Worm (Caenorhabditis elegans) whole organism, midembryonic: ENCODE results near the gene Y62E10A.24.

ENCODE experiments used
- T22C8.4 ChIP-seq: fragments of 200-800 bp; sonication (Bioruptor generic); IDR thresholded peaks from 2 replicates; pipeline ENCODE4 v1.3.6; 2022; ENCODE audit warnings: missing genetic modification characterization, missing compliant biosample characterization
- cog-1 ChIP-seq: sonication (generic microtip); optimal IDR thresholded peaks from 2 replicates; lab custom pipeline; 2016; ENCODE audit warnings: missing genetic modification characterization, missing compliant biosample characterization
- flt-1 ChIP-seq: fragments of 200-800 bp; sonication (Bioruptor generic); IDR thresholded peaks from 2 replicates; pipeline ENCODE4 v1.3.6; 2022; ENCODE audit warnings: missing genetic modification characterization, missing compliant biosample characterization
- klf-2 ChIP-seq: fragments of 200-800 bp; sonication (Bioruptor generic); conservative IDR thresholded peaks from 2 replicates; pipeline ENCODE4 v1.3.6; 2022; ENCODE audit warnings: missing genetic modification reagents, missing genetic modification characterization, missing compliant biosample characterization
- med-1 ChIP-seq: sonication (generic microtip); optimal IDR thresholded peaks from 2 replicates; lab custom pipeline; 2017; ENCODE audit warnings: missing genetic modification characterization, mild to moderate bottlenecking, missing compliant biosample characterization, antibody characterized with exemption, missing genetic modification reagents; ENCODE audit not compliant: insufficient read depth
- ref-1 ChIP-seq: fragments of 200-800 bp; sonication (Bioruptor generic); conservative IDR thresholded peaks from 2 replicates; pipeline ENCODE4 v1.3.6; 2022; ENCODE audit warnings: missing genetic modification reagents, missing genetic modification characterization, missing compliant biosample characterization
- tab-1 ChIP-seq: fragments of 200-800 bp; sonication (Bioruptor generic); IDR thresholded peaks from 2 replicates; pipeline ENCODE4 v1.3.6; 2022; ENCODE audit warnings: missing genetic modification characterization, missing compliant biosample characterization
- ztf-23 ChIP-seq: fragments of 200-800 bp; sonication (Bioruptor generic); IDR thresholded peaks from 2 replicates; pipeline ENCODE4 v1.3.6; 2022; ENCODE audit warnings: missing genetic modification reagents, missing genetic modification characterization, missing compliant biosample characterization
- ztf-29 ChIP-seq: fragments of 200-800 bp; sonication (Bioruptor generic); IDR thresholded peaks from 2 replicates; pipeline ENCODE4 v1.3.6; 2022; ENCODE audit warnings: missing genetic modification reagents, missing genetic modification characterization, missing compliant biosample characterization

Gene Y62E10A.24

DNA sequence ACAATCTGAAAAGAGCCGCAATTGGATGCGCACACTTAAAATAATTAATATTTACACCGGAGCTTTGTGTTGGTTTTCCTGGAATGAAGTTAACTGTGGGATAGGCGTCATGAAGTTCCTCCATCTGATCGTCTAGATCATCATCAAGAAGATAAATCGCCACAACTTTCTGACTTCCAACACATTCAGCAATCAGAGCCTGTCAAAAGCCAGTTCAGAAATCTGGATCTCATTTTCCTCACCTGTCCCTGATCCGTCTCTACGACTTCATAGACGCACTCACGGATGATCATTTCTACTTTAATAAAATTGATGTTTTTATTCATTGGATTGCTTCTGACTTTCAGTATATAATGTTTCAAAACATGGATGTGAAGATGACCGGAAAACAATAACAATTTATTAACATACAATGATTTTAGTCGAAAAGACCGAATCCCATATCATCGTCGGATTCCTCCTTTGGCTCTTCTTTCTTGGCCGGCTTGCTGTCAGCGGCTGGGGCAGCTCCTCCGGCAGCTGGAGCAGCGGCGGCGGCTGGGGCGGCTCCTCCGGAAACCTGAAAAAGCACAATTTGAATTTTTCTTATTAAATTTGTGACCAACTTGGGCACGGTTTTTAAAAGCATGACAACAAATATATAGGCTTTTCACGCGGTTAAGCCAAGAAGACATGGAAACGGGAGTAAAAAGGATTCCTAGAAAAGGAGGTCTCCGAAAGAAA, 1.2 kb upstream of the Y62E10A.24 start, which contains the start of gene agt-1:
Gene agt-1, minus strand, starts transcription at position 293 of the 723 bp plus-strand sequence.
- no peak for TF ChIP-seq T22C8.4 (GFP tag; lab: Robert Waterston, UW)
- no peak for TF ChIP-seq ref-1 (GFP tag; lab: Robert Waterston, UW)
- TF ChIP-seq cog-1: no peak
- no peak for TF ChIP-seq tab-1 (GFP tag; lab: Robert Waterston, UW)
- TF ChIP-seq flt-1 (GFP tag; lab: Robert Waterston, UW): no peak
- no peak for TF ChIP-seq klf-2 (GFP tag; lab: Robert Waterston, UW)
- no peak for TF ChIP-seq ztf-23
- no peak for TF ChIP-seq med-1 (GFP tag; lab: Kevin White, UChicago)
- TF ChIP-seq ztf-29 (GFP tag; lab: Robert Waterston, UW): no peak

DNA sequence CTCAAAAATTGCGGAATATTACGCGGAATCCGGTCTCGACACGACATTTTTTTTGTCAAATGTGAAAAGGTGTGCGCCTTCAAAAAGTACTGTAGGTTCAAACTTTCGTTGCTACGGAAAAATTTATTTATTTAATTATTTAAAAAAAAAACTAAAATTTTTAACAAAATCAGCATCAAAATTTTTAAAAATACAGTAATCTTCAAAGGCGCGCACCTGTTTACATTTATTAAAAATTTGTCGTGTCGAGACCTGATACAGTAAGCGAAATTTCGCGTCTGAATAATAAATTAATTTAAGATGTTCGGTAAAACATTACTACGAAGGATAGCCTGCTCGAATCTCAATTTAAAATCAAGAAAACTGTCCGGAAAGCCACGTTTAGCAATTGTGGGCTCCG, 1.2 kb downstream of the Y62E10A.24 start, which contains the start of gene Y62E10A.6:
Gene Y62E10A.6, plus strand, starts transcription at position 301 of the 400 bp plus-strand sequence.
- TF ChIP-seq tab-1 (GFP tag; lab: Robert Waterston, UW): no peak
- no peak for TF ChIP-seq cog-1
- TF ChIP-seq ref-1 (GFP tag; lab: Robert Waterston, UW): no peak
- no peak for TF ChIP-seq klf-2 (GFP tag; lab: Robert Waterston, UW)

DNA sequence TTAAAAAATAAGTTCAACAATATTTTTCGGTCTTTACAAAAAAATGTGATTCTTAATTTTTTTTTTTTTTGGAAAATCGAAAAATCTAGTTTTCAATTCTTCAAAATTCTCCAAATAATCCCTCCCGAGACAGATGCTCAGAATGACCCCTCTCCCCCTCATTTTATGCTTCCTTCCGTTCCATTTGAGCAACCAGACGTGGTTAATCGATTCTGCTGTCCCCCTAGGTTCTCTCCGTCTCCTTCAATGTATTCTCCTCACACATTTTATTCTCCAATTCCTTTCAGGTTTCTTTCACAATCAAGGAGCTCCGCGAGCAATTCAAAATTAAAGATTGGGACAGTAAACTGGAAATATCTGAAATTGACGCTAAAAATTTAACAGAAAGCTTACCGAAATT, 4.4 kb downstream of the Y62E10A.24 start:
- TF ChIP-seq ztf-23: no peak
- TF ChIP-seq T22C8.4 (GFP tag; lab: Robert Waterston, UW): peak; percentile 55

DNA sequence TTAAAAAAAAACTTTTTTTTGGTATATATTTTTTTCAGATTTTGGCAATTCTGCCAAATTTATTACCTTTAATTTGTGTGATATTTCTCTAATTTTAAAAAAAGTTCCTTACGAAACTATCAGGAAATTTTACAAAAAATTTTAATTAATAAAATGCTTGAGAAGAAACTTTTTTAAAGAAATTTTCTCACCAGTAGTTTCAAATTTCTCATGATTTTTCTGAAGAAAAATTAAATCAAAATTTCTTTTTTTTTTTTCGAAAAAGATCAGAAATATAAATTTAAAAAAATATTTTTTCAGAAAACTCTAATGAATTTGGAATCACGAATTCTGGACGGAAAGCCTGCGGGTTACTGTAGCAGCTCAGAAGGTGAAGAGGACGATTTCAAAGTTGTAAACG, 7.2 kb downstream of the Y62E10A.24 start, which contains the start of gene mau-8:
Gene mau-8, plus strand, starts transcription at position 301 of the 400 bp plus-strand sequence.
- TF ChIP-seq ztf-29 (GFP tag; lab: Robert Waterston, UW) (no peak), ref-1 (GFP tag; lab: Robert Waterston, UW) (no peak), T22C8.4 (GFP tag; lab: Robert Waterston, UW) (no peak), klf-2 (GFP tag; lab: Robert Waterston, UW) (no peak), flt-1 (GFP tag; lab: Robert Waterston, UW) (no peak)

DNA sequence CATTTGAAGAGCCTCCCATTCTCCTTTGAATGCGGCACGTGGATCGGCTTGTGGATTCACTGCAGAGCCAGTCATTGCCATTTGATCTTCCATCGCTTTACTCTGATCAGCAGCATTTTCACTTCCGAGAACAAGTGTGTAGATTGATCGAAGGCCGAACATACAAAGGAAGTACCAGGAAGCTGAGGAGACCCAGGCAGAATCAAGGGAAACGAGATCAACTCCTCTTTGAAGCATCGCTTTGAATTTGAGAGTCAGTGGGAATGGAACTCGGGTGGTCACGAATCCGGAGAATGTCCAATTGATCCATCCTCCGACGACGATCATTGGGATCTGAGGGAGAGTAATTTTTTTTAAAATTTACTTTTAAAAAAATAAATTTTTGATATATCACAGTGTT, 10.0 kb downstream of the Y62E10A.24 start:
- TF ChIP-seq ztf-29 (GFP tag; lab: Robert Waterston, UW) (no peak), flt-1 (GFP tag; lab: Robert Waterston, UW) (no peak), T22C8.4 (GFP tag; lab: Robert Waterston, UW) (no peak), cog-1 (no peak), tab-1 (GFP tag; lab: Robert Waterston, UW) (no peak), klf-2 (GFP tag; lab: Robert Waterston, UW) (no peak), ref-1 (GFP tag; lab: Robert Waterston, UW) (no peak), med-1 (GFP tag; lab: Kevin White, UChicago) (no peak), ztf-23 (no peak)

DNA sequence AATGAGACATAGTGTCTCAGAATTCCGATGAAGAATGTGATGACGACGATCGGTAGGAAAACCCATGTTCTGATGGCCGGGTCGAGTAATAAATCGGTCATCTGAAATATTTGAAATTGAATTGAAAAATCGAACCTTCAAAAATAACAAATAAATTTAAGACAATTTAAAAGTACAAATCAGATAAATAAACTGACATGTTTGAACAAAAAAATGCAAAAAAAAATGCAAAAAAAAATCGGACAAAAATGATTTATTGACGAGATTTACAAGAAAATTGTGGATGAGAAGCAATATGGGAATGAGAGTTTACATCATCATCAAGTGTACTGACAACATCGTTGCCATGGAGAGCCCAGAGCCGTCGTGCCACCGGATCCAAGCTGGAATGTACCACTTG, 11.3 kb downstream of the Y62E10A.24 start, which contains the start of gene emc-3:
Gene emc-3, minus strand, starts transcription at position 101 of the 400 bp plus-strand sequence.
- no peak for TF ChIP-seq flt-1 (GFP tag; lab: Robert Waterston, UW)
- no peak for TF ChIP-seq klf-2 (GFP tag; lab: Robert Waterston, UW)
- TF ChIP-seq ztf-29 (GFP tag; lab: Robert Waterston, UW): no peak
- TF ChIP-seq cog-1: no peak
- TF ChIP-seq T22C8.4 (GFP tag; lab: Robert Waterston, UW): no peak
- TF ChIP-seq tab-1 (GFP tag; lab: Robert Waterston, UW): no peak
- no peak for TF ChIP-seq ref-1 (GFP tag; lab: Robert Waterston, UW)
- no peak for TF ChIP-seq med-1 (GFP tag; lab: Kevin White, UChicago)

DNA sequence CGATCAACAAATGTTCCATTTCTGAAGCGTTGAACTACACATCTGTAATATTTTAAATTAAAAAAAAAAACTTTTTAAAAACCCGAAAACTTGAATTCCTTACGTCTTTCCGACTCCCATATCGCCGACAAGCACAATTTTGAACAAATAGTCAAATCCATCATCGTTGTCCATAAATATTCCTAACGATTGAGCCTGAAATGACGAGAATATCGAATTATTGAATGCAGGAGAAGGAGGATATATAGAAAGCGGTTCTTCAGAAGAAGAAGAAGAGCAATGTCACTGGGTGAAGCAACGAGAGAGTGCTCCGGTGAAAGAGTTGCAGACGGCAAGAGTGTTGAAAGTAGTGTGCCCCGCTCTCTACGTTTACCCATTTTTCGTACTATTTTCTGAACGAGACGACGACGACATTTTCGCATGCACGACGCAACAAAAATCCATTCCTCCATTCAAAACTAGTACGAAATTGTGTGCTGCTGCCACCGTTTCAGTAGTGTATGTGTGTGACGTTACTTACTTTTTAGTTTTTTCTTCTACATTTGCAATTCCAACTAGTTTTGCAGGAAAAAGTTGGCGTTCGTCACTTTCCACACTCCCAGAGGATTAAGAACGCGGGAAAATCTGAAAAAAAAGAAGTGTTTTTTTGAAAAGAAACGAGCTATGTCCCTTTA, 13.4 kb downstream of the Y62E10A.24 start, which contains the start of gene rab-19:
Gene rab-19, minus strand, starts transcription at position 624 of the 674 bp plus-strand sequence.
- TF ChIP-seq ztf-23 (no peak), ztf-29 (GFP tag; lab: Robert Waterston, UW) (no peak), T22C8.4 (GFP tag; lab: Robert Waterston, UW) (no peak), cog-1 (no peak), klf-2 (GFP tag; lab: Robert Waterston, UW) (no peak), tab-1 (GFP tag; lab: Robert Waterston, UW) (no peak), med-1 (GFP tag; lab: Kevin White, UChicago) (no peak)

DNA sequence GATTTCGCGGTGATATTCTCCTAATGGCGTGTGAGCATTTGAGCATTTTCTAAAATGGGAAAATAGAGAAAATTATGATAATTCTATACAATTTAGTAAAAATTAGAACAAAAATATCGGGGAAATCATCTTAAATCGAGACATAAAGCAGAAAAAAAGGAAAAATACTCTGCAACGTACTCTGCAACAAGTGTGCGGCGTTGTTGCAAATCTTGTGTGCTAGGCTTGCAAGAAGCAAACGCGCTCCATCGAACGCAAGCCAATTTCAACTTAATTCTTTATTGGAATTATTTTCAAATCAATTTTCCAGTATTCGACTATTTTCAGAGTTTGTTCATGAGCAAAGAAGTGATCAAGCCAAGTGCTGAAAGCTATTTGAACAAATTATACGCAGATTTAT, 15.5 kb downstream of the Y62E10A.24 start, which contains the start of the genes Y62E10A.20, Y62E10A.23 and mdt-9:
Gene Y62E10A.20, minus strand, starts transcription at position 49 of the 400 bp plus-strand sequence.
Gene Y62E10A.23, plus strand, starts transcription at position 282 of the 400 bp plus-strand sequence.
Gene mdt-9, plus strand, starts transcription at position 338 of the 400 bp plus-strand sequence.
- peak; percentile 24 for TF ChIP-seq cog-1
- TF ChIP-seq flt-1 (GFP tag; lab: Robert Waterston, UW): peak; percentile 86
- peak; percentile 80 for TF ChIP-seq klf-2 (GFP tag; lab: Robert Waterston, UW)
- TF ChIP-seq tab-1 (GFP tag; lab: Robert Waterston, UW): peak; percentile 54; the same call in 1 of the 2 replicates
- peak; percentile 79 for TF ChIP-seq ztf-29 (GFP tag; lab: Robert Waterston, UW)
- TF ChIP-seq ref-1 (GFP tag; lab: Robert Waterston, UW): no peak
- TF ChIP-seq T22C8.4 (GFP tag; lab: Robert Waterston, UW): no peak
- TF ChIP-seq ztf-23: peak; percentile 82; the same call in 1 of the 2 replicates
- peak; percentile 88 for TF ChIP-seq med-1 (GFP tag; lab: Kevin White, UChicago)

DNA sequence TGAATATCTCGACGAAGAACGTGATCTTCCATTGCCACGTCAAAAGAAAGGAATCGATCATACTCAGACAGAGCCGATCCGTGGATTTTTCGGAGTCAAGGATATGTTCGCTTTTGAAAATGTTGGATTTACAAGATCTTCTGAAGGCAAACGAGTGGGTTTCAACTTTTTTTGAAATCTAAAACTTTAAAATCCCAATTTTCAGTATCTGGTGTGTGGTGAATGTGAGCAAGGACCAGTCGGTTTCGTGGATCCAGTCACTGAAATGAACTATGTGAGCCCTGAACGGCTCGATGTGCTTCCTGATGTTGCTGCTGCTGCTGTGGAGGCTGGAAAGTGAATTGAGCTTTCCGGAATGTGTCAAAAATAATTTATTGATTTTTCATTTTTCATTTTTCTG, 16.4 kb downstream of the Y62E10A.24 start, which contains the start of gene lsm-3:
Gene lsm-3, plus strand, starts transcription at position 301 of the 400 bp plus-strand sequence.
- TF ChIP-seq flt-1 (GFP tag; lab: Robert Waterston, UW): no peak
- no peak for TF ChIP-seq ref-1 (GFP tag; lab: Robert Waterston, UW)
- TF ChIP-seq T22C8.4 (GFP tag; lab: Robert Waterston, UW): no peak
- TF ChIP-seq klf-2 (GFP tag; lab: Robert Waterston, UW): no peak
- no peak for TF ChIP-seq ztf-29 (GFP tag; lab: Robert Waterston, UW)
- TF ChIP-seq med-1 (GFP tag; lab: Kevin White, UChicago): no peak
- no peak for TF ChIP-seq tab-1 (GFP tag; lab: Robert Waterston, UW)
- no peak for TF ChIP-seq ztf-23
- TF ChIP-seq cog-1: no peak
